Worm (Caenorhabditis elegans) whole organism, dauer: ENCODE measurements around the gene sqt-3.
"Not testable (repeated sequence)": the region's sequence is repeated elsewhere in the genome, so short reads cannot be mapped to it uniquely, and the experiment has no call there.

Source experiments
- unc-62 ChIP-seq: sonication (generic microtip); optimal IDR thresholded peaks from 2 replicates; lab custom pipeline; 2017; ENCODE audit warnings: missing biosample characterization, missing genetic modification reagents, missing genetic modification characterization

Gene sqt-3

DNA sequence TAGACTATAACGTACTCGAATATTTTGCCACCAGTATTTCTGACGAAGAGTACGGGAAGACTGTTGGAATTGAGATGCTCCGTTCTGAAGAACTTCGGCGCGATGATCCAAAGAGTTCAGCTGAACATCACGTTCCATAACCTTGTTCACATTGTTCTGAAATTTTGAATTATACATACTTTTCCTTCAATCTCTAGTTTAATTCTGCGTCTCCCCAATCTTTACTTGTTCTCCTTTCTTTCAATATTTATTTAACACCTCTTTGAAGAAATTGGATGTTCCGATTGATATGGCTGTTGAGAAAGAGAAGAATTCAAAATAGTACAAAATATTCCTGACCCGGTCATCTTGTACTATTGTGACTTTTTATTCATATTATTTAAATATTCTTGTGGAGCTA lies 7.7 kb upstream of the sqt-3 start, which contains the start of gene F23H12.3:
Gene F23H12.3 (plus strand): TSS at position 301 of the 400 bp plus-strand sequence.
- TF ChIP-seq unc-62 = no peak

DNA sequence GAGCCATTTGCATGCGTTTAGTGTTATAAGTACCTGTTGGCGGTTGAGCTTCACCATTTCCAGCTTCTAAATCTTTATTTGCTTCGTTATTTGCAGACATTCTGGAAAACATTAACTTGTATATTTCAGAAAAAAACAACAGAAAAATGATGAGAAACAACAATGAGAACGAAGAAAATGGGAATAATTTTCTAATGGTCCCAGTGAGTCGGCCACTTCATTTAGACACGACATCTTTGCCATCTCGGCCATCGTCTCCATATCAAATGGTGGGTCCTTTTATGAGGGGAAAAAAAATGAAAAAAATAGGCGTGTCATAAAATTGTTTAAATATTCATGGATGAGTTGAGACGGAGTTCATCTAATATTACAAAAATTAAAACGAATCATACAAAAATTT lies 6.7 kb upstream of the sqt-3 start, which contains the start of gene snb-2:
Gene snb-2 (minus strand): TSS at position 101 of the 400 bp plus-strand sequence.
- TF ChIP-seq unc-62 = no peak

DNA sequence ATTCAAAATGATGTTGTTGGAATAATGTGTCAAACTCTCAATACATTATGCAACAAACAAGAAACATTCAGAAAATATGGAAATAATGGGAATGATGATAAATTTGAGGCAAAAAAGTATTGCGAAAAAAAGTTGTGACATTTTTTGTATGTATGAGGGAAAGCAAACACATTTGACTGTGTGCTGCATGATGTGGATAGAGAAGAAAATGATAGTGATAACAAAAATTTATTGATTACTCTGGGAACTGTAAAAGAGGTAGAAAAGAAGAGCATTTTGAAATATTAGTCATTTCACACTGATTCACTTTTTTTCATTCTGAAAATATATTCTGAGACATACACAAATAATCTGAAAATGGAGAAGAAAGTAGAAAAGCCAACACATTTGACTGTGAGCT lies 4.7 kb upstream of the sqt-3 start:
- no peak for TF ChIP-seq unc-62

DNA sequence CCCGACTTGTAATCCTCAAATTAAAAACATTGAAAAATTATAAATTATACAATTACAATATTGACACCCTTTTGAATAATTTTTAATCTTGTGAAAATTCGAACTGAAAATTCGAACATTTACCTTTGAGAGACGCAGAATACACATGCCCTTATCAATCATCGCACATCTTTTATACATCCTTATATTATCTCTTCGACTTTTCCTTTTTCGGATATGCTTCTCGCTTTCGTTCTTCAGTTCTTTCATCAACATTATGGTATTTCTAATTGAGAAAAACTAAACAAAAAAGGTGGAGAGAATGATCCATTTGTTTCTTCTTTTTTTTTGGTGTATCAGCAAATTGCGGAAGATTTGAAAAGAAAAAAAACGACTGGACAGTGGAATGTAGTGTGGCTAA lies 3.2 kb upstream of the sqt-3 start:
- no peak for TF ChIP-seq unc-62

DNA sequence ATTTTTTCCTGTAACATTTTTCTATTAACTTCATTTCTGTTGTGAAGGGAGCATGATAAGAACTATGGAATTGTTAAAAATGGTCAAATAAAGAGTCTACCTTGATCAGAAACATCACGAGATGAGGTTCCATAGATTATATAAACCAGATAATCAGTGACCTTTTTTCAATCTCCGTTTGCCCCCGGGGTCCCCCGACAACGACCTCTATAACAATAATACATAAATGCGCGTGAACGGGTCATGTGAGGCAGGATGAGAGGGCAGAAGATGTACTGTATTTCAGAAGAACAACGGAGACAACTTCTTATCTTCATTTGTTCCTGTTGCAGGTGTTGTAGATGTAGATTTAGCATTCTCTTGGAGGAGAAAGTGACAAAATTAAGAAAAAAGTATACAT lies 703 bp upstream of the sqt-3 start:
- no peak for TF ChIP-seq unc-62

DNA sequence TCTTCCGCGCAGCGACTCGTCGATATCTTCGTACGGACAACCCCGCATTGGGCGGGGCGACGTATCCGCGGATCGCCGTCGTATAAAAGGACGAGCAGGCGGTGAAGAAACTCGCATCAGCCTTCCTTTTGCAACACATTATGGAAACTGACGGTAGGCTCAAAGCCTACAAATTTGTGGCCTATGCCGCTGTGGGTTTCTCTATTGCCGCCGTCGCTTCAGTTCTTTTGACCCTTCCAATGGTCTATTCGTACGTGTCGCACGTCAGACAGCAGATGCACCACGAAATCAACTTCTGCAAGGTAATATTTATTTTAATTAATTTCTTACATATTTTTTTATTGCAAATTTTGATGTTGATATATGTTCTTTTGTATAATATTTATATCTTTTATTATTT lies 336 bp downstream of the sqt-3 start:
- no peak for TF ChIP-seq unc-62

DNA sequence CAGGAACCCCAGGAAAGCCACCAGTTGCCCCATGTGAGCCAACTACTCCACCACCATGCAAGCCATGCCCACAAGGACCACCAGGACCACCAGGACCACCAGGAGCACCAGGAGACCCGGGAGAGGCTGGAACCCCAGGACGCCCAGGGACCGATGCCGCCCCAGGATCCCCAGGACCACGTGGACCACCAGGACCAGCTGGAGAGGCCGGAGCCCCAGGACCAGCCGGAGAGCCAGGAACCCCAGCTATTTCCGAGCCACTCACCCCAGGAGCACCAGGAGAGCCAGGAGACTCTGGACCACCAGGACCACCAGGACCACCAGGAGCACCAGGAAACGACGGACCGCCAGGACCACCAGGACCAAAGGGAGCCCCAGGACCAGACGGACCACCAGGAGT lies 960 bp downstream of the sqt-3 start:
- no peak for TF ChIP-seq unc-62

DNA sequence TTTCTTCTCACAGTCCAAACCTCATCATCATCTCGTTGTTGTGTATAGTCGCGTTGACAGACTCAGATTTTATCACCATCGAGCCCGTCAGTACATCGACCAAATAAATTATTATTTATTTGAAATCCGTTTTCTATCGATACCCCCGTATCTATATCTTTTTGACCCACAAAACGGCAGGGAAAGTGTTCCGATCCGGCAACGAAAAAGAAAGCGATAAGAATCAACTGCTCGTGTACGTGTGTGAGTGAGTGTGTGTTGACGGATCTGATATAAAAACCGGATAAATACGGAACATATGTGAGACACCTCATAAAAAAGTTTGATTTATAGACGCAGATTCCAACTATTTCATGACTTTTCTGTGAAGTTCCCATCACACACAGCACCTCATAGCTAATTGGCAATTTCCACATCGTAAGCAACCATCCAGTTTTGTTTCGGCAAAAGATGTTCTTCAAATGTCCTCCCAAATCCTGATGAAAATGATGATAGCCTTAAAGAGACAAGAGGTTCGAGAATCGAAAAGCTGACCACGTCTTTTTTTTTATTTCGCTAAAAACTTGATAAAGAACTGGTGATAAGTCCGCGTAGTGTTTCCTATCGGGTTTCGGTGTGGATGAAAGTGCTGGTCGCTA lies 1.8 kb downstream of the sqt-3 start:
- TF ChIP-seq unc-62 = no peak

DNA sequence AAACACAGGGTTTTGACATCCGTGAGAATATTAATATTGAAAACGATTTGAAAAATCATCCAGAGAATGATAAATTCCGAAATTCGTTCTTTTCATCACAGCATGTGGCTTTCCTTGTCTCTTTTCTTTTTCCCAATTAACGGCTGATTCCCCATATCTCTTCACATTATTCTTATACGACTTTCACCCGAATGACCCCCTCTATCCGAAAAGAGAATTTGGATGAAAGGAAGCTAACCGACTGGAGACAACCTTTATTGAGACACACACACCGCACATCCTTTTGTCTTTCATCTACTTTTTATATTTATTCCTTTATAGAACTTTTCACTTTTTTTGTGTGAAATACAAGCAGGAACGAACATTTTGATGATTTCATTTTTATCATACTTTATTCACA lies 5.1 kb downstream of the sqt-3 start:
- no peak for TF ChIP-seq unc-62

DNA sequence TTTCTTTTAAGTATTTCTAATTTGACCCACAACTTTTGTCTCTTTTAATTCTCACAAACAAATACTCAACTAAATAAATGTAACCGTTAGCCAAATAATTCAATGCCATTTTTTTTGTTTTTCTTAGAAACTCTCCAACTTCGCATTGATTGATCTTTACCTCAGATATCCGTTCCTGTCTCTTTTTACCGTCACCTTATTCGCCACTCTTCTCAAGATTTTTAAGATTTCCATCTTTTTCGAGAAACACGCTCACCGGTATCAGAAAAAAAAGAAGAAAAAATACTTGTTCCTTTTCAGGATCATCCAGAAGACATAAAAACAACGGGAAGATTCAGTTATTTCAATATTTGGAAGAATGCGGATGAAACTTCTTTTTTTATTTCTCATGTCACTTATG lies 5.8 kb downstream of the sqt-3 start, which contains the start of gene F23H12.5:
Gene F23H12.5 (plus strand): TSS at position 301 of the 400 bp plus-strand sequence.
- TF ChIP-seq unc-62 = no peak

DNA sequence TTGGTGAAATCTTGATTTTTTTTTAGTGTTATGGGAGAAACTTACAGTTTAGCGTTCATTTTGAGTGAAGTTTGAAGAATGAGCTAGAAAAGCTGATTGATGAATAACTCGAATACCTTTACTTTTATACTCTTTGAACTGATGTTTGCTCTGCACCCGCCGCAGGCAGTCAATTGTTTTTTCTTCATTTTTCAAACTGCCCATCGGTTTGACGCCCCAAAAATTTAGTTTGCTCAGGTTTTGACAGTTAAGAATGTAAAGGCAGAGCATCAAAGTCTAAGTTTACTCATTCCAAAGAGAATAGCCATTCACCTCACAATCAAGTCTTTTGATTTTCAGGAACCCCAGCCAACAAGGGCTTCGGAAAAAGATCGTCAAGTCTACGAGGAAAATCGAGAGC lies 9.1 kb downstream of the sqt-3 start, which contains the start of gene fipr-1:
Gene fipr-1 (minus strand): TSS at position 101 of the 400 bp plus-strand sequence.
- TF ChIP-seq unc-62 = no peak

DNA sequence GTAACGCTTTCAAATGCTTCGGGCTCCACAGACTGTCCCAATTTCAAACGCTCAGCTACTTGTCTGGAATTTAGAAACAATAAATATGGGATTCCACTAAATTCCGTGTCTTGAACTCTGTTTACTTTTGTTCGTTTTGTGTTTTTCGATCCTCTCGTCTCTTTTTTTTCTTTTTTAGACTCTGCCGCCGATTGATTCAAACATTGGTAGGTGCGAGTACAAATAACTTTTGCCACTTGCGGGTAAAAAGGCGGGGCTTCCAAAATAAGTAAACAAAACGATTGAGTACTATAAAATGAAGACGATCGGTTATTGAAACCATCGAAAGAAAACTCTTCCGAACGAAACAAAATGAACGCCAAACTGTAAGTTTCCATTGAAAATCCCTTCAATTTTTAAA lies 12.6 kb downstream of the sqt-3 start, which contains the start of gene fipr-2:
Gene fipr-2 (plus strand): TSS at position 245 of the 400 bp plus-strand sequence.
- TF ChIP-seq unc-62 = no peak

DNA sequence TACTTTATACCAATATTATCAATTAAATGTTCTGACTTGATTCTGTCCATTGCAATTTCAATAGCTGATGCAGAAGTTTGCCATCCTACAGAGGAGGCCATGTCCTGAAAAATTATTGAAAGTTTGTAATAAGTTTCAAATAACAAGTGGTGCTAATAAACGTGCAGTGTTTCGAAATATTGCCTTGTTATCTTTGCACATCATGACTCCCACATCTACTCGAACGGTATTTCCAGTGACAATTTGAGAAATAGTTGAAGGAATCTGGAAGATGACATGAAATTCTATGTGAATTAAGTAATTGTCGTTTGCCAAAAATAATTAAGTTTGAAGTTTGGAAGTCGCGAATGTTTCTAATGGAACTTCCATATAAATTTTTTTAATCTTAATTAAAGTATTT lies 16.9 kb downstream of the sqt-3 start, which contains the start of gene gcy-13:
Gene gcy-13 (minus strand): TSS at position 101 of the 400 bp plus-strand sequence.
- no peak for TF ChIP-seq unc-62

DNA sequence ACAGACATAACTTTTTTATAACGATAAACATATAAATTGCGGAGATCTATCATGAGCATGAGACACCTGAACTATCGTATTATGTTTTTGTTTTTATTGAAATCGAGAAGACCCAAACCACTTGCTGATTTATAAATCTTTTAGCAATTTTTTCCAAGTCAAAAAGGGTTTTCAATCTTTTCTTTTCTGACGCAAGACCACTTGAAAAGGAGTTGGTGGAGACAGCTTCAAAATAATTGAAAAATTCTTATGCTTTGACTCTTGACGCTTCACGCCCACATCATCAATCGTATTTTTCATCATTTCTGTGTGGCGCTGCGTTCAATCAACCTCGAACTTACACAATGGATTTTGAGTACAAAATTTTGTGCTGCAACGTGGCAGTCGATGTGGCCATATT lies 18.8 kb downstream of the sqt-3 start, which contains the start of gene F23H12.7:
Gene F23H12.7 (plus strand): TSS at position 301 of the 400 bp plus-strand sequence.
- TF ChIP-seq unc-62 = no peak

DNA sequence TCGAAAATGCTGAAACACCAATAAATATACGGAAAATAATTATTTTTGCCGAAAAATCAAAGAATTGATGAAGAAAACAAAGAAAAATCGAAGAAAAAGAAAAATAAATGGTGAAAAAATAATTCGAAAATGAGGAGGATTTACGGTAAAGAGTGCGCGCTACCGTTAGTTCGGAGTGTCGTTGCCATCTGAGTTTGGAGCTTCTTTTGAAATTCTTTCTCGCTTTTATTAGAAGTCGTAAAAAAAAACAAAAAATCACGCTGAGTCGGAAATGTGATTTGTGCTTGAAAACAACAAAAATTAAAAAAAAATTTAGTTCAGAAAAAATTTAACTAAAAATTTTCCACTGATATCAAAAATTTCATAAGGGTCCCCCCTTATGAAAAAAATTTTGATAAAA lies 21.7 kb downstream of the sqt-3 start, which contains the start of gene F23H12.10:
Gene F23H12.10 (minus strand): TSS at position 12 of the 400 bp plus-strand sequence.
- TF ChIP-seq unc-62 = not testable (repeated sequence)

DNA sequence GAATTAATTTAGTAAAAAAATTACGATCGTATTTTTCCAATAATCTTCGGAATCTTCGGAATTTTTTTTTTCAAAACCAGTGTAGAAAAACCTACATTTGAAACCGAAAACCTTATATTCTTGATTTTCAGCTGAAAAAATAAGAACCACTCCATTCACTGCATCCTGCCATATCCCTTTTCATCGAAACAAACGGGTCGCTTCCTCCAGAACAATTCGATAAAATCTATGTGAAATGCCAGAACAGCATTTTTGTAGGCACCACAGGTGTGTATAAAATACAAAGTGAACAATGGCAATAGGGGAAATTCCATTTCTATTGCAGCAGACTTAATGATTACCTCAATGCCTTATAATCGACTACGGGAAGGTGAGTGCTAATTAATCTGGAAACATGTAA lies 24.7 kb downstream of the sqt-3 start, which contains the start of gene K01D12.1:
Gene K01D12.1 (plus strand): TSS at position 301 of the 400 bp plus-strand sequence.
- TF ChIP-seq unc-62 = no peak

DNA sequence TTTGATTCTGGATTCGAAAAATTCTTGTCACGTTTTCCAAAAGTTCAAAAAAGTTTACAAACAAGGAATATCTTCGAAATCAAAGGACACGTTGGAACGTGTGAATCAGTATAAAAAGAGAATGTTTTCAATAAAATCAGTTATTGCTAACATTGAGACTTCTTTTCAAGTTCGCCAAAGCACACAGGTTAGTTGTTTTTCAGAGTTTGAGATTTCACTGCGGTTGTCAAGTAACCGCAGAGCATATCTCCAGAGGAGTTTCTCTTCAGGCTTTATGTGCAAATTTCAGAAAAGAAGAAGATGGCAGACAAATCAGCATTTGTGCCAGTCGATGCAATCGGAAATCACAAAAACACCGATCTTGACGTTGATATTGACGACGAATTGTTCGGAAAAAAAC lies 33.6 kb downstream of the sqt-3 start, which contains the start of gene K01D12.15:
Gene K01D12.15 (plus strand): TSS at position 301 of the 400 bp plus-strand sequence.
- no peak for TF ChIP-seq unc-62

DNA sequence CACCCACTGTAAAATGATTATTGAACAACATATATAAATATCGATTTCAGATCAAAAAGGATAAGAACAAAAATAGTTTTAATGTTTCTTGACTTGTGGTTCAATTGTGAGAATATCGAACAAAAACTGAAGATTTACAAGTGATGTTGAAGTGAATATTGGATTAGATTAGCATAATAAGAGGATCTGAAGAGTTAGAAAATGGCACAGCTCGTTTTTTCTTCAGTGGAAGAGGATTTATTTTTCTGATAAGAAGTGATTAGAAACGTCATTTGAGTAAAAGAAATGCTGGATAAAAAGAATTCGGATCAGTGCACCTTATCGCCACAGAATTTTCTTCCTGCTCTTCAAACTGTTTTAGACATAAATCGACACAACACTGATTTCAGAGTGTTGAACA lies 43.2 kb downstream of the sqt-3 start, which contains the start of gene twk-14:
Gene twk-14 (minus strand): TSS at position 8 of the 400 bp plus-strand sequence.
- no peak for TF ChIP-seq unc-62
